Worm (Caenorhabditis elegans) whole organism, L2 larva: Measurements from ENCODE around the gene B0001.2.

Experiments used
- C34F6.9 ChIP-seq: fragments of 150-350 bp; optimal IDR thresholded peaks from 2 replicates; lab custom pipeline; 2014; ENCODE audit warnings: missing biosample characterization, missing genetic modification characterization
- F13H6.1 ChIP-seq: sonication (generic microtip); optimal IDR thresholded peaks from 2 replicates; lab custom pipeline; 2016; ENCODE audit warnings: missing genetic modification characterization, missing compliant biosample characterization
- ZK546.5 ChIP-seq: sonication (generic microtip); optimal IDR thresholded peaks from 2 replicates; lab custom pipeline; 2017; ENCODE audit warnings: missing biosample characterization, missing genetic modification characterization
- blmp-1 ChIP-seq: sonication (generic microtip); optimal IDR thresholded peaks from 2 replicates; lab custom pipeline; 2017; ENCODE audit warnings: missing genetic modification characterization, mild to moderate bottlenecking, missing compliant biosample characterization, antibody characterized with exemption, moderate library complexity; ENCODE audit not compliant: insufficient read depth
- ceh-16 ChIP-seq: fragments of 150-350 bp; optimal IDR thresholded peaks from 2 replicates; lab custom pipeline; 2014; ENCODE audit warnings: missing biosample characterization, missing genetic modification characterization
- ceh-82 ChIP-seq: fragments of 150-350 bp; optimal IDR thresholded peaks from 2 replicates; lab custom pipeline; 2014; ENCODE audit warnings: missing biosample characterization, missing genetic modification characterization
- crh-2 ChIP-seq: sonication (generic microtip); optimal IDR thresholded peaks from 2 replicates; lab custom pipeline; 2017; ENCODE audit warnings: missing biosample characterization, missing genetic modification characterization
- dmd-4 ChIP-seq: sonication (generic microtip); optimal IDR thresholded peaks from 2 replicates; lab custom pipeline; 2017; ENCODE audit warnings: missing biosample characterization, missing genetic modification characterization
- egl-27 ChIP-seq: sonication (generic microtip); optimal IDR thresholded peaks from 3 replicates; lab custom pipeline; 2017; ENCODE audit warnings: missing biosample characterization, missing genetic modification reagents, missing genetic modification characterization
- elt-3 ChIP-seq: sonication (generic microtip); optimal IDR thresholded peaks from 2 replicates; lab custom pipeline; 2017; ENCODE audit warnings: missing biosample characterization, missing genetic modification characterization
- fos-1 ChIP-seq: fragments of 150-350 bp; optimal IDR thresholded peaks from 2 replicates; lab custom pipeline; 2014; ENCODE audit warnings: missing biosample characterization, missing genetic modification characterization
- gmeb-1 ChIP-seq: fragments of 150-350 bp; optimal IDR thresholded peaks from 2 replicates; lab custom pipeline; 2014; ENCODE audit warnings: missing biosample characterization, missing genetic modification characterization
- lin-13 ChIP-seq: fragments of 150-350 bp; optimal IDR thresholded peaks from 2 replicates; lab custom pipeline; 2014; ENCODE audit warnings: missing biosample characterization, missing genetic modification reagents, missing genetic modification characterization
- lin-39 ChIP-seq: fragments of 150-350 bp; optimal IDR thresholded peaks from 2 replicates; lab custom pipeline; 2014; ENCODE audit warnings: missing biosample characterization, missing genetic modification reagents, missing genetic modification characterization
- lsy-2 ChIP-seq, 2 experiments: fragments of 150-350 bp in 1 of 2; sonication (generic microtip) in 1 of 2; optimal IDR thresholded peaks; 2 replicates each; lab custom pipeline; 2014 to 2017; ENCODE audit warnings: missing biosample characterization in 2 of 2, missing genetic modification characterization in 2 of 2
- mbf-1 ChIP-seq: sonication (generic microtip); optimal IDR thresholded peaks from 2 replicates; lab custom pipeline; 2017; ENCODE audit warnings: missing biosample characterization, missing genetic modification characterization
- mdl-1 ChIP-seq, 2 experiments: fragments of 150-350 bp in 1 of 2; sonication (generic microtip) in 1 of 2; optimal IDR thresholded peaks; 2 replicates each; lab custom pipeline; 2017; ENCODE audit warnings: missing biosample characterization in 2 of 2, missing genetic modification characterization in 2 of 2
- nhr-10 ChIP-seq: sonication (generic microtip); optimal IDR thresholded peaks from 2 replicates; lab custom pipeline; 2017; ENCODE audit warnings: missing biosample characterization, missing genetic modification characterization
- nhr-11 ChIP-seq: fragments of 150-350 bp; optimal IDR thresholded peaks from 2 replicates; lab custom pipeline; 2014; ENCODE audit warnings: missing biosample characterization, missing genetic modification characterization
- nhr-12 ChIP-seq: fragments of 150-350 bp; optimal IDR thresholded peaks from 2 replicates; lab custom pipeline; 2014; ENCODE audit warnings: missing biosample characterization, missing genetic modification characterization
- nhr-129 ChIP-seq: fragments of 150-350 bp; optimal IDR thresholded peaks from 2 replicates; lab custom pipeline; 2014; ENCODE audit warnings: missing biosample characterization, missing genetic modification characterization
- nhr-21 ChIP-seq: fragments of 150-350 bp; optimal IDR thresholded peaks from 2 replicates; lab custom pipeline; 2014; ENCODE audit warnings: missing biosample characterization, missing genetic modification characterization
- nhr-23 ChIP-seq: fragments of 150-350 bp; optimal IDR thresholded peaks from 2 replicates; lab custom pipeline; 2014; ENCODE audit warnings: missing biosample characterization, missing genetic modification reagents, missing genetic modification characterization
- nhr-237 ChIP-seq: fragments of 150-350 bp; optimal IDR thresholded peaks from 2 replicates; lab custom pipeline; 2014; ENCODE audit warnings: missing biosample characterization, missing genetic modification characterization
- nhr-25 ChIP-seq: fragments of 150-350 bp; sonication (generic microtip); optimal IDR thresholded peaks from 3 replicates; lab custom pipeline; 2014; ENCODE audit warnings: missing biosample characterization, missing genetic modification characterization
- nhr-6 ChIP-seq: fragments of 150-350 bp; optimal IDR thresholded peaks from 2 replicates; lab custom pipeline; 2014; ENCODE audit warnings: missing biosample characterization, missing genetic modification characterization
- nhr-77 ChIP-seq: fragments of 150-350 bp; optimal IDR thresholded peaks from 2 replicates; lab custom pipeline; 2014; ENCODE audit warnings: missing biosample characterization, missing genetic modification characterization
- peb-1 ChIP-seq: fragments of 150-350 bp; optimal IDR thresholded peaks from 2 replicates; lab custom pipeline; 2014; ENCODE audit warnings: missing biosample characterization, missing genetic modification characterization
- sem-4 ChIP-seq: fragments of 150-350 bp; optimal IDR thresholded peaks from 2 replicates; lab custom pipeline; 2014; ENCODE audit warnings: missing biosample characterization, missing genetic modification reagents, missing genetic modification characterization
- skn-1 ChIP-seq: sonication (generic microtip); optimal IDR thresholded peaks from 2 replicates; lab custom pipeline; 2017; ENCODE audit warnings: missing biosample characterization, missing genetic modification characterization
- sma-9 ChIP-seq, 2 experiments: fragments of 150-350 bp in 1 of 2; sonication (generic microtip) in 1 of 2; optimal IDR thresholded peaks; 2 replicates each; lab custom pipeline; 2014 to 2016; ENCODE audit warnings: missing genetic modification characterization in 2 of 2, mild to moderate bottlenecking in 1 of 2, missing biosample characterization in 1 of 2, missing compliant biosample characterization in 1 of 2, missing genetic modification reagents in 1 of 2, moderate library complexity in 1 of 2
- snpc-4 ChIP-seq: fragments of 150-350 bp; optimal IDR thresholded peaks from 2 replicates; lab custom pipeline; 2014; ENCODE audit warnings: missing biosample characterization, missing genetic modification characterization
- unc-55 ChIP-seq: fragments of 150-350 bp; sonication (generic microtip); optimal IDR thresholded peaks from 3 replicates; lab custom pipeline; 2014; ENCODE audit warnings: missing biosample characterization, missing genetic modification reagents, missing genetic modification characterization
- unc-62 ChIP-seq: fragments of 150-350 bp; optimal IDR thresholded peaks from 2 replicates; lab custom pipeline; 2014; ENCODE audit warnings: missing biosample characterization, missing genetic modification reagents, missing genetic modification characterization
- zag-1 ChIP-seq: fragments of 150-350 bp; optimal IDR thresholded peaks from 2 replicates; lab custom pipeline; 2014; ENCODE audit warnings: missing biosample characterization, missing genetic modification characterization
- ztf-1 ChIP-seq: fragments of 200-800 bp; sonication (Bioruptor generic); conservative IDR thresholded peaks from 2 replicates; pipeline ENCODE4 v1.3.6; 2022; ENCODE audit warnings: missing genetic modification characterization, missing compliant biosample characterization
- ztf-4 ChIP-seq: fragments of 150-350 bp; optimal IDR thresholded peaks from 2 replicates; lab custom pipeline; 2014; ENCODE audit warnings: missing biosample characterization, missing genetic modification characterization

B0001.2 gene

DNA sequence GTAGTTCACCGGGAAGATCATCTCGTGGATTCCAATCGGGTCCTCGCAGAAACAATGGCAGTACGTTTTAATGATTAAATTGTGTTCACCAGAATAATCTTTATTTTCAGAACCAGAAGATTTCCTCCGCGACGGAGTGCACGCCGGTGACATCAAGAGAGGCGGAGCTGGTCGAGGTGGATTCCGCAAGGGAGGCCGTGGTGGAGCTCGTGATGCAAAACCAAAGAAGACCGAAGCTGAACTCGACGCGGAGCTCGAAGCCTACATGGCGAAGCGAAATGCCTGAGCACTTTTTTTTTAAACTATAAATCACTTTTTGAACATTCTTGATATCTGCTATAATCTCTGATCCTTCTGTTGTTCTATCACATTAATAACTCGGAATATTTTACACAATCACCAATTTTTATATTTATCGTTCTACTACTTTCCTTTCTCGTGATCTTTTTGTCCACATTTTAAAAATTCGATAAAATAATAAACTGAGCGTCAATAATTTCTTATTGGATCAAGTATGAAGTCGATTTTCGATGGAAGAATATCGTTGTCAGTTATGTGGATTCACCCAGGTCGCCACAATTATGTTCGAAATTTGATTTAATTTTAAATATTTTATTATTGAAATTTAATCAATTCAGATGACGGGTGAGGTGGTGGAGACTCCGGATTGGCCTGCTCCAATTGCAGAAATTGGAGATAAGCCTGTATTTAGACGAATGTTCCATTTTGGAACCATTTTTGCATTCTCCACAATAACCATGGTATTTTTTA is 26.3 kb downstream of the B0001.2 start, which contains the start of gene dhhc-6:
Gene dhhc-6 (plus strand): TSS at position 639 of the 771 bp plus-strand sequence.
- TF ChIP-seq nhr-23 (tag; lab: Kevin White, UChicago) (no peak), nhr-10 (tag; lab: Kevin White, UChicago) (no peak), nhr-12 (tag; lab: Kevin White, UChicago) (no peak), blmp-1 (tag; lab: Kevin White, UChicago) (no peak)

DNA sequence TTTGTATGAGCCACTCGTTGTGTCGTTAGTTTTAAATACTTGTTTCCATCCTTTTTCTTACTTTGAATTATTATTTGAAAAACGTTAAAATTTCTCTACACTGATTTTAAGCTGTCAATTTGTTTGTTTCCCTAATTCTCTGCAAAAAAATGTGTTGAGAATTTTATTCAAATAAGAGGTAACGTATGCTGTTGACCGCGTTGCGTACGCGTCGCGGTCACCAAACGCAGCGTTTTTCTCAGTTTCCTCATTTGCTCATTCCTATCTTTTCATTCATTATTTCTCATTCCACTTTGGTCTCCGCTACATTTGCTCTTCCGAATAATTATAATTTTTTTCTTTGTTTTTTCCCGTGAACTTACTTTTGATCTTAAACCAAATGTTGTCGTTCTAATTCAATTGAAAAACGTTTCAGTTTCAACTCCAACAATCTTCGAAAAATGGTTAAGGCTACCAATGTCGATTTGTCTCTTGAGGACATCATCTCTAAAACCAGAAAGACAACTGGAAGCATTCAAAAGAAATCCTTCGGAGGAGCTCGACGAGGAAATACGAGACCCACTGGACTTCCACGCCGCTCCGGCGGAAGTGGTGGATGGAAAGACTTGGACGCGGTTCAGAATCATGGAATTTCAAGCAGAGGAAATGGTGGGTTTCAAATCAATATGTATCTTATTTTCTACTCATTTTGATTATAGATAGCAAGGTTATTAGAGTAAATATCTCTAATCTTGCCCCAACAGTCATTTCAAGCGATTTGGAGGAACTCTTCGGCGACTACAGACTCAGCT is 27.7 kb downstream of the B0001.2 start, which contains the start of gene aly-3:
Gene aly-3 (plus strand): TSS at position 409 of the 791 bp plus-strand sequence.
- TF ChIP-seq ceh-16 (tag; lab: Kevin White, UChicago) (no peak), nhr-77 (tag; lab: Kevin White, UChicago) (no peak), zag-1 (tag; lab: Kevin White, UChicago) (no peak), lsy-2 (tag; optimal IDR thresholded peaks at IDR 0.05; lab: Kevin White, UChicago) (peak in 1 of 2 experiments; percentile 32), elt-3 (tag; lab: Kevin White, UChicago) (no peak), snpc-4 (tag; lab: Kevin White, UChicago) (no peak), nhr-23 (tag; lab: Kevin White, UChicago) (no peak), nhr-10 (tag; lab: Kevin White, UChicago) (no peak), nhr-25 (tag; lab: Kevin White, UChicago) (no peak), lin-13 (no peak), sem-4 (tag; lab: Kevin White, UChicago) (no peak), ceh-82 (tag; lab: Kevin White, UChicago) (no peak), fos-1 (tag; lab: Kevin White, UChicago) (peak; percentile 8), unc-55 (GFP tag; lab: Kevin White, UChicago) (peak; percentile 49), C34F6.9 (tag; lab: Kevin White, UChicago) (peak; percentile 61), egl-27 (tag; lab: Kevin White, UChicago) (no peak), nhr-129 (tag; lab: Kevin White, UChicago) (peak; percentile 33)

ce11 chrIV:12121076-12121475 is 29.7 kb downstream of the B0001.2 start, which contains the start of the genes ddb-1 and M18.6:
Gene ddb-1 (minus strand): TSS chrIV:12121165.
Gene M18.6 (plus strand): TSS chrIV:12121310.
- peak; percentile 71 for TF ChIP-seq C34F6.9 (tag; lab: Kevin White, UChicago)
- no peak for TF ChIP-seq dmd-4 (tag; lab: Kevin White, UChicago)
- no peak for TF ChIP-seq nhr-6
- TF ChIP-seq lsy-2 (tag; optimal IDR thresholded peaks at IDR 0.05; lab: Kevin White, UChicago) = peak in 1 of 2 experiments; percentile 55
- no peak for TF ChIP-seq mbf-1
- TF ChIP-seq ZK546.5 (tag; lab: Kevin White, UChicago) = no peak
- no peak for TF ChIP-seq unc-62 (GFP tag; lab: Kevin White, UChicago)
- no peak for TF ChIP-seq ceh-82 (tag; lab: Kevin White, UChicago)
- TF ChIP-seq nhr-21 = no peak
- no peak for TF ChIP-seq ztf-4 (tag; lab: Kevin White, UChicago)
- TF ChIP-seq peb-1 (tag; lab: Kevin White, UChicago) = no peak
- peak; percentile 76 for TF ChIP-seq nhr-129 (tag; lab: Kevin White, UChicago)
- TF ChIP-seq F13H6.1 (tag; lab: Kevin White, UChicago) = no peak
- peak; percentile 68 for TF ChIP-seq unc-55 (GFP tag; lab: Kevin White, UChicago)
- no peak for TF ChIP-seq ztf-1 (GFP tag; lab: Robert Waterston, UW)
- TF ChIP-seq lin-39 = no peak
- TF ChIP-seq lin-13 = no peak

DNA sequence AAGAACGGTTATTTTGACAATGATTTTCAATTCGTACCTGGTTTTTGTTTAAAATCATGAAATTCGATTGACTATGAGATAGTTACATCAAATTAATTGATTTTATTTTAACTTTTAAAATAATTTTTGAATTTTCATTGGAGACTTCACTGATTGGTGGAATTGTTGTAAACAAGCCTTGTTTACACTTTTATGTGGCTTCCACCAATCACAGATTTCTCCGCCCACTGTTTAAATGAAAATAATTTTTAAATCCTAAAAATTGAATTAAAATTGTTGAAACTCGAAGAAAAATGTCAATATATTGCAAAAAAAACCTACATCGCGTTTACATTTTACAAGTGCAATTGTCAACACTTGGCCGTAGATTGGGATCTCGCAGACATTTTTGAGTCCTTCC is 30.2 kb downstream of the B0001.2 start:
- TF ChIP-seq crh-2 (tag; lab: Kevin White, UChicago) = no peak
- TF ChIP-seq unc-55 (GFP tag; lab: Kevin White, UChicago) = no peak
- TF ChIP-seq peb-1 (tag; lab: Kevin White, UChicago) = no peak
- no peak for TF ChIP-seq skn-1 (tag; lab: Kevin White, UChicago)
- no peak for TF ChIP-seq nhr-6
- no peak for TF ChIP-seq ztf-1 (GFP tag; lab: Robert Waterston, UW)
- TF ChIP-seq nhr-237 = no peak
- no peak for TF ChIP-seq mdl-1 (tag; optimal IDR thresholded peaks at IDR 0.05; lab: Kevin White, UChicago)
- TF ChIP-seq unc-62 (GFP tag; lab: Kevin White, UChicago) = no peak
- TF ChIP-seq egl-27 (tag; lab: Kevin White, UChicago) = no peak
- TF ChIP-seq nhr-11 = no peak
- TF ChIP-seq gmeb-1 (tag; lab: Kevin White, UChicago) = no peak
- no peak for TF ChIP-seq nhr-21
- no peak for TF ChIP-seq snpc-4 (tag; lab: Kevin White, UChicago)
- no peak for TF ChIP-seq sma-9 (GFP tag; optimal IDR thresholded peaks at IDR 0.05; lab: Kevin White, UChicago)
- no peak for TF ChIP-seq sma-9 (tag; optimal IDR thresholded peaks at IDR 0.05; lab: Kevin White, UChicago)
- no peak for TF ChIP-seq nhr-10 (tag; lab: Kevin White, UChicago)
- no peak for TF ChIP-seq nhr-77 (tag; lab: Kevin White, UChicago)
- no peak for TF ChIP-seq zag-1 (tag; lab: Kevin White, UChicago)
